Fruit fly (Drosophila melanogaster) whole organism, pupa: Measurements from ENCODE around the gene Tyler.

Source experiments
- CG10348 ChIP-seq: fragments of 200-800 bp; sonication (Bioruptor generic); IDR thresholded peaks from 2 replicates; pipeline ENCODE4 v1.3.6; 2022; ENCODE audit warnings: missing biosample characterization, missing genetic modification characterization
- CG12605 ChIP-seq: fragments of 200-800 bp; sonication (Bioruptor generic); IDR thresholded peaks from 2 replicates; pipeline ENCODE4 v1.3.6; 2022; ENCODE audit warnings: missing biosample characterization, missing genetic modification characterization
- CG13204 ChIP-seq: fragments of 200-800 bp; sonication (Bioruptor generic); optimal IDR thresholded peaks from 2 replicates; lab custom pipeline; 2018; ENCODE audit warnings: missing biosample characterization, mild to moderate bottlenecking, missing genetic modification characterization, moderate library complexity
- CG14655 ChIP-seq: fragments of 200-800 bp; sonication (Bioruptor generic); optimal IDR thresholded peaks from 3 replicates; lab custom pipeline; 2017; ENCODE audit warnings: mild to moderate bottlenecking, missing biosample characterization, missing genetic modification reagents, missing genetic modification characterization
- CG15710 ChIP-seq: fragments of 200-800 bp; sonication (Bioruptor generic); optimal IDR thresholded peaks from 2 replicates; lab custom pipeline; 2018; ENCODE audit warnings: missing biosample characterization, mild to moderate bottlenecking, missing genetic modification characterization, moderate library complexity
- CG17806 ChIP-seq: fragments of 200-800 bp; sonication (Bioruptor generic); optimal IDR thresholded peaks from 2 replicates; lab custom pipeline; 2018; ENCODE audit warnings: missing biosample characterization, mild to moderate bottlenecking, missing genetic modification characterization, moderate library complexity
- CG32121 ChIP-seq: fragments of 200-800 bp; sonication (Bioruptor generic); IDR thresholded peaks from 2 replicates; pipeline ENCODE4 v1.3.6; 2022; ENCODE audit warnings: missing biosample characterization, missing genetic modification characterization
- CG34367 ChIP-seq: fragments of 200-800 bp; sonication (Bioruptor generic); optimal IDR thresholded peaks from 2 replicates; lab custom pipeline; 2018; ENCODE audit warnings: missing biosample characterization, mild to moderate bottlenecking, missing genetic modification characterization
- CG4496 ChIP-seq: fragments of 200-800 bp; sonication (Bioruptor generic); IDR thresholded peaks from 3 replicates; pipeline ENCODE4 v1.3.6; 2022; ENCODE audit warnings: missing biosample characterization, missing genetic modification characterization
- CG8159 ChIP-seq: fragments of 200-800 bp; sonication (Bioruptor generic); optimal IDR thresholded peaks from 3 replicates; lab custom pipeline; 2018; ENCODE audit warnings: missing biosample characterization, mild to moderate bottlenecking, missing genetic modification characterization, moderate library complexity
- CG8301 ChIP-seq: fragments of 200-800 bp; sonication (Bioruptor generic); optimal IDR thresholded peaks from 2 replicates; lab custom pipeline; 2018; ENCODE audit warnings: missing biosample characterization, mild to moderate bottlenecking, missing genetic modification characterization
- CG9948 ChIP-seq: fragments of 200-800 bp; sonication (Bioruptor generic); optimal IDR thresholded peaks from 2 replicates; lab custom pipeline; 2018; ENCODE audit warnings: missing biosample characterization, mild to moderate bottlenecking, missing genetic modification characterization, moderate library complexity
- D1 ChIP-seq: fragments of 200-800 bp; sonication (Bioruptor generic); optimal IDR thresholded peaks from 2 replicates; lab custom pipeline; 2018; ENCODE audit warnings: missing biosample characterization, mild to moderate bottlenecking, missing genetic modification characterization, moderate library complexity
- EcR ChIP-seq: fragments of 200-800 bp; sonication (Bioruptor generic); optimal IDR thresholded peaks from 3 replicates; lab custom pipeline; 2019; ENCODE audit warnings: missing biosample characterization, missing genetic modification characterization, mild to moderate bottlenecking, moderate library complexity, missing genetic modification reagents
- Ets98B ChIP-seq: fragments of 200-800 bp; sonication (Bioruptor generic); IDR thresholded peaks from 2 replicates; pipeline ENCODE4 v1.3.6; 2022; ENCODE audit warnings: missing biosample characterization, missing genetic modification characterization
- Pif1A ChIP-seq: fragments of 200-800 bp; sonication (Bioruptor generic); optimal IDR thresholded peaks from 3 replicates; lab custom pipeline; 2016; ENCODE audit warnings: missing biosample characterization, missing genetic modification characterization
- Pif1B ChIP-seq: fragments of 200-800 bp; sonication (Bioruptor generic); optimal IDR thresholded peaks from 3 replicates; lab custom pipeline; 2016; ENCODE audit warnings: missing biosample characterization, missing genetic modification characterization
- Snoo ChIP-seq: fragments of 200-800 bp; sonication (Bioruptor generic); optimal IDR thresholded peaks from 3 replicates; lab custom pipeline; 2017; ENCODE audit warnings: missing biosample characterization, mild to moderate bottlenecking, missing genetic modification characterization, inconsistent platforms
- fd96Ca ChIP-seq: fragments of 200-800 bp; sonication (Bioruptor generic); IDR thresholded peaks from 3 replicates; pipeline ENCODE4 v1.3.6; 2022; ENCODE audit warnings: missing biosample characterization, missing genetic modification characterization
- gl ChIP-seq: fragments of 200-800 bp; sonication (Bioruptor generic); optimal IDR thresholded peaks from 2 replicates; lab custom pipeline; 2018; ENCODE audit warnings: missing biosample characterization, mild to moderate bottlenecking, missing genetic modification characterization
- rn ChIP-seq: fragments of 200-800 bp; sonication (Bioruptor generic); IDR thresholded peaks from 2 replicates; pipeline ENCODE4 v1.3.6; 2022; ENCODE audit warnings: missing biosample characterization, missing genetic modification characterization

Gene Tyler

DNA sequence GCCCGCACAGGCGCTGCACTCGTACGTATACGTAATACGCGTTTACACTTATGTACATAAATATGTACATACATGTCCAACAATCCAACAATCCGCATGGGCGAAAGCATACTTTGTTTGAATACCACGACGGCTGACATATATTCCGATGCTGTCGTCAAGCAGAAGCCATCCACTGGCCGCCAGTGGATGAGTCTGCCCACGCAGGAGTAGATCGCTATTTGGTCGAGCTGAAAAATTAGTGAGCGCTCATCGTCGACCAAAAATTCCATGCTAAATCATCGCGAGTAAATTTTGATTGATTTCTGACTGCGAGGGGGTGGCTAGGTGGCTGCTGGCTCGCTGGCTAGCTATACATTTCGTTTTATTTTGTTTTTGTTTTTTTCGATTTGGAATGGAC is 8.8 kb upstream of the Tyler start:
- TF ChIP-seq D1 (tag; lab: Kevin White, UChicago), result no peak

DNA sequence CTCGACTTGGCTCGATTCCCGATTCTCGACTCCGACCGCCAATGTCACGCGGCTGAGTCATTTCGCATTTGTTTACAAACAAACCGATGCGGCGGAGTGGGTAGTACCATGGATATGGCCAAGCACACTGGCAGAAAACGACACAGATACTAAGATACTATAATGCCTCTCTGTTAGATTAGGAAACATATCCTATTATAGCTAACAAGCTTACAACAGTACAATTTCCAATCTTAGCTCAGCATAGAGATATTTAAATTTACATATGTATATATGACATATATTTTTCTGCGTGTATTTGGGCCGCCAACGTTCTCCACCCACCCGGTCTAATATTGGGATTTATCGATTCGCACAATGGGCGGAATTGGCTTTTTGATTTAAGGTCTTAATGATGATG is 7.4 kb upstream of the Tyler start:
- TF ChIP-seq CG12605 (GFP tag; lab: Robert Waterston, UW) (peak; percentile 72), CG32121 (peak; percentile 82), EcR (GFP tag; lab: Kevin White, UChicago) (no peak), CG15710 (tag; lab: Kevin White, UChicago) (peak; percentile 58), CG13204 (GFP tag; lab: Kevin White, UChicago) (peak; percentile 15), fd96Ca (peak; percentile 82), gl (tag; lab: Kevin White, UChicago) (peak; percentile 23), CG8159 (peak; percentile 72), Pif1A (GFP tag; lab: Kevin White, UChicago) (peak; percentile 72), CG4496 (peak; percentile 92), CG14655 (GFP tag; lab: Kevin White, UChicago) (peak; percentile 87), CG34367 (peak; percentile 55), Ets98B (GFP tag; lab: Robert Waterston, UW) (peak; percentile 89), CG10348 (GFP tag; lab: Robert Waterston, UW) (peak; percentile 26; the same call in 1 of the 2 replicates), CG8301 (peak; percentile 83), Pif1B (GFP tag; lab: Kevin White, UChicago) (peak; percentile 73), CG9948 (peak; percentile 73), rn (GFP tag; lab: Robert Waterston, UW) (peak; percentile 59), CG17806 (tag; lab: Kevin White, UChicago) (peak; percentile 77), Snoo (tag; lab: Kevin White, UChicago) (peak; percentile 72), D1 (tag; lab: Kevin White, UChicago) (no peak)

DNA sequence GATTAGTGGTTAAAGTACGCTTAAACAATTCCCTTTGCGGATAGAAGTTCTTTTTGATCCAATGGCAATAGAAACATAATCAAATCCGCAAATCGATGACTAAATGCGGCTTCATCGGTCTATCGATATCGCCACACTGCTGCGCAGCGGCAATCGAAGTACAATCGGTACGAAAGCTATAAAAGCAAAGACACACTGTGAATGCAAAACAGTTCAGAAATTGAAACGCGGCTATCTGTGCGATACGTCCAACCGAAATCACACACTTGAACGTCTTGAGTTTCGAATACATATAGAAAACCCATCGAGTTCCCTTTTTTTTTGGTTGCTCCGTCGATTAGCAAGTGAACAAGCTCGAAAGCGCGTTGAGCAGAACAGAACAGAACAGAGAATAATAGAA is 6.3 kb upstream of the Tyler start, which contains the start of gene CG14207:
CG14207 (plus strand) TSS at position 203 of the 400 bp plus-strand sequence.
- TF ChIP-seq Pif1B (GFP tag; lab: Kevin White, UChicago), result no peak
- no peak for TF ChIP-seq CG13204 (GFP tag; lab: Kevin White, UChicago)
- TF ChIP-seq CG12605 (GFP tag; lab: Robert Waterston, UW), result no peak
- peak; percentile 60 for TF ChIP-seq EcR (GFP tag; lab: Kevin White, UChicago)
- no peak for TF ChIP-seq CG8159
- TF ChIP-seq D1 (tag; lab: Kevin White, UChicago), result no peak
- no peak for TF ChIP-seq CG10348 (GFP tag; lab: Robert Waterston, UW)
- TF ChIP-seq CG15710 (tag; lab: Kevin White, UChicago), result no peak
- TF ChIP-seq CG14655 (GFP tag; lab: Kevin White, UChicago), result no peak
- TF ChIP-seq Pif1A (GFP tag; lab: Kevin White, UChicago), result no peak
- peak; percentile 30; the same call in 1 of the 2 replicates for TF ChIP-seq Ets98B (GFP tag; lab: Robert Waterston, UW)
- no peak for TF ChIP-seq Snoo (tag; lab: Kevin White, UChicago)
- TF ChIP-seq rn (GFP tag; lab: Robert Waterston, UW), result no peak
- peak; percentile 45; the same call in 1 of the 3 replicates for TF ChIP-seq CG4496
- no peak for TF ChIP-seq CG8301
- TF ChIP-seq fd96Ca, result no peak
- no peak for TF ChIP-seq CG9948
- TF ChIP-seq CG32121, result peak; percentile 39; the same call in 1 of the 2 replicates
- TF ChIP-seq CG34367, result no peak
- TF ChIP-seq CG17806 (tag; lab: Kevin White, UChicago), result no peak

DNA sequence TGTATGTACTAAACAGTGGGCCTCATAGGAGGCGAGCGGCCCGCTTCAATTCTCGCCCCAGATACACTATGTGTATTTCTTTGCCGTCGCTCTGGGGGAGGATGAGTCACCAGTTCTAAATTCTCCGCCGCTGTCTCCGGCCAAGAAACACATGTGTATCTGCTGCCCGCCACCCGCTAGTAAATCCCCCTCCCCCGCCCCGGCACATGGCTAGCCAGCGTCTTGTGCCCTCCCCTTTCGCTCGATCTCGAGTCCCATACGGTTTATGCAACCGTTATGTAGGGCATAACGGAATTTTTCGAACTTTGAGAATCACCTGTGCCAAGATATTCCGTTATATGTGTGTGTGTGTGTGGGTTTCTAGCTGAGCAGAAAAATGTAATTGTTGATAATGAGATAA is 5.4 kb upstream of the Tyler start:
- TF ChIP-seq D1 (tag; lab: Kevin White, UChicago) (no peak), CG13204 (GFP tag; lab: Kevin White, UChicago) (peak; percentile 29), EcR (GFP tag; lab: Kevin White, UChicago) (no peak), CG32121 (no peak), CG8159 (no peak)

DNA sequence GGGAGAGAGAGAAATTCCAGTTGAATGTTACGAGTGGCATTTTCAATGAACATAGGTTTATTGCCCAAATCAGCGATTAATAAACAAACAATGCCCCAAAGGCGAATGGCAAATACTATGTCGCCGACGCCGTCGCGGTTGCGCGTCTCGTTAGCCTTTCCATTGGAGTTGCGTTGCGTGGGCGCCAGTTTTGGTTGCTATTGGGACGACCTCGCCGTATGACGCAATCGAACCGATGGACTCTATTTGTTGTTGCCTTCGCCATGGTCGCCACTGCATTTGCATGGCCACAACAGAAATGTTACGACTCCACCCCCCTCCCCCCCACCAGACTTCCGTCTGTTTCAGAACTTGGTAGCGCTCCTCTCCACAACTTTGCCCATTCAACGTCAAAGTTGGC is 4.8 kb upstream of the Tyler start:
- TF ChIP-seq CG4496, result no peak
- no peak for TF ChIP-seq CG9948
- TF ChIP-seq CG15710 (tag; lab: Kevin White, UChicago), result no peak
- no peak for TF ChIP-seq gl (tag; lab: Kevin White, UChicago)
- no peak for TF ChIP-seq CG17806 (tag; lab: Kevin White, UChicago)
- no peak for TF ChIP-seq fd96Ca
- TF ChIP-seq rn (GFP tag; lab: Robert Waterston, UW), result no peak
- no peak for TF ChIP-seq Snoo (tag; lab: Kevin White, UChicago)
- no peak for TF ChIP-seq CG10348 (GFP tag; lab: Robert Waterston, UW)
- TF ChIP-seq CG32121, result no peak
- TF ChIP-seq CG34367, result no peak

DNA sequence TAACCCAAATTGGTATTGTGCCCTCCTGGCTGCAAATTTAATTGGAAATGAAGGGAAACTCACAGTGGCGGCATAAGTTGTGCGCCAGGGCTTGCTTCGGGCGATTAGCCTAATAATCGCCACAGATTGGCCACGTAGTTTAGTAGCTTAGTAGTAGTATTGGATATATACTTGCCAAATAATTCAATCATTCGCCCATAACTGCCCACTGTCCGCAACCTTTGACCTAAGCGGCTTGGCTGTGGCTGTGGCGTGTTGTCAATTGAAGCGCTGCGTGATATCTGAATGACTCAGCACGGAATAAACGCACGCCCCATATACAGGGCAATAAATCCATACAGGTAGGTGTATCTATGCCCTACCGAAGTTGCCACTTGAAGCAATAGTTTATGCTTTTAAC is 4.4 kb upstream of the Tyler start:
- TF ChIP-seq CG12605 (GFP tag; lab: Robert Waterston, UW) (no peak), CG8301 (no peak), CG9948 (no peak), fd96Ca (no peak), Snoo (tag; lab: Kevin White, UChicago) (no peak), rn (GFP tag; lab: Robert Waterston, UW) (no peak), EcR (GFP tag; lab: Kevin White, UChicago) (no peak), CG4496 (no peak), CG15710 (tag; lab: Kevin White, UChicago) (no peak), CG13204 (GFP tag; lab: Kevin White, UChicago) (no peak), Pif1B (GFP tag; lab: Kevin White, UChicago) (no peak), CG32121 (no peak), CG34367 (no peak), Pif1A (GFP tag; lab: Kevin White, UChicago) (no peak), CG10348 (GFP tag; lab: Robert Waterston, UW) (no peak)
